Fruit fly (Drosophila melanogaster): ENCODE measurements around the gene Kdm2.

- TF ChIP-seq CG8478 (optimal IDR thresholded peaks at IDR 0.05) = no peak
- TF ChIP-seq CTCF (optimal IDR thresholded peaks at IDR 0.05) = no peak
These were observed 31.1 kb downstream of the Kdm2 start for dm6 chr3R:9083379-9083778.

Data from S2 (cell line).